Fruit fly (Drosophila melanogaster) whole organism, embryonic: ENCODE results near the gene CAH9.

Experiments used
- Ada2b ChIP-seq: fragments of 200-800 bp; sonication (Bioruptor generic); IDR thresholded peaks from 2 replicates; pipeline ENCODE4 v1.3.6; 2022; ENCODE audit warnings: missing biosample characterization, missing genetic modification characterization
- B-H1 ChIP-seq: fragments of 200-800 bp; sonication (Bioruptor generic); IDR thresholded peaks from 3 replicates; pipeline ENCODE4 v1.3.6; 2022; ENCODE audit warnings: missing biosample characterization, missing genetic modification characterization
- Bdp1 ChIP-seq: fragments of 200-800 bp; sonication (Bioruptor generic); optimal IDR thresholded peaks from 3 replicates; lab custom pipeline; 2016; ENCODE audit warnings: missing biosample characterization, missing genetic modification characterization
- C15 ChIP-seq: fragments of 200-800 bp; sonication (Bioruptor generic); IDR thresholded peaks from 3 replicates; pipeline ENCODE4 v1.3.6; 2022; ENCODE audit warnings: missing biosample characterization, missing genetic modification characterization
- CG10209 ChIP-seq: fragments of 200-800 bp; sonication (Bioruptor generic); optimal IDR thresholded peaks from 3 replicates; lab custom pipeline; 2017; ENCODE audit warnings: missing biosample characterization, mild to moderate bottlenecking, missing genetic modification characterization, missing genetic modification reagents
- CG10543 ChIP-seq: fragments of 200-800 bp; sonication (Bioruptor generic); optimal IDR thresholded peaks from 3 replicates; lab custom pipeline; 2017; ENCODE audit warnings: missing biosample characterization, mild to moderate bottlenecking, missing genetic modification characterization, moderate library complexity
- CG12769 ChIP-seq: fragments of 200-800 bp; sonication (Bioruptor generic); optimal IDR thresholded peaks from 2 replicates; lab custom pipeline; 2019; ENCODE audit warnings: missing biosample characterization, mild to moderate bottlenecking, missing genetic modification characterization, moderate library complexity
- CG13123 ChIP-seq: fragments of 200-800 bp; sonication (Bioruptor generic); optimal IDR thresholded peaks from 2 replicates; lab custom pipeline; 2016; ENCODE audit warnings: missing biosample characterization, missing genetic modification characterization
- CG15514 ChIP-seq: fragments of 200-800 bp; sonication (Bioruptor generic); optimal IDR thresholded peaks from 3 replicates; lab custom pipeline; 2017; ENCODE audit warnings: missing biosample characterization, missing genetic modification characterization, mild to moderate bottlenecking, moderate library complexity, missing genetic modification reagents
- CG16863 ChIP-seq: fragments of 200-800 bp; sonication (Bioruptor generic); optimal IDR thresholded peaks from 3 replicates; lab custom pipeline; 2016; ENCODE audit warnings: missing biosample characterization, missing genetic modification characterization
- CG1792 ChIP-seq: fragments of 200-800 bp; sonication (Bioruptor generic); optimal IDR thresholded peaks from 2 replicates; lab custom pipeline; 2016; ENCODE audit warnings: missing biosample characterization, missing genetic modification characterization
- CG3281 ChIP-seq: fragments of 200-800 bp; sonication (Bioruptor generic); optimal IDR thresholded peaks from 3 replicates; lab custom pipeline; 2017; ENCODE audit warnings: missing biosample characterization, mild to moderate bottlenecking, missing genetic modification characterization
- CG33557 ChIP-seq: fragments of 200-800 bp; sonication (Bioruptor generic); optimal IDR thresholded peaks from 2 replicates; lab custom pipeline; 2019; ENCODE audit warnings: missing biosample characterization, mild to moderate bottlenecking, missing genetic modification characterization, moderate library complexity
- CG6765 ChIP-seq: fragments of 200-800 bp; sonication (Bioruptor generic); optimal IDR thresholded peaks from 3 replicates; lab custom pipeline; 2017; ENCODE audit warnings: missing biosample characterization, mild to moderate bottlenecking, missing genetic modification characterization
- CG6813 ChIP-seq: fragments of 200-800 bp; sonication (Bioruptor generic); optimal IDR thresholded peaks from 2 replicates; lab custom pipeline; 2017; ENCODE audit warnings: missing biosample characterization, missing genetic modification characterization, mild to moderate bottlenecking, moderate library complexity, missing genetic modification reagents
- CG8290 ChIP-seq, 3 experiments: fragments of 200-800 bp; sonication (Bioruptor generic); optimal IDR thresholded peaks; 2 replicates each; lab custom pipeline; 2016 to 2019; ENCODE audit warnings: missing biosample characterization in 3 of 3, missing genetic modification characterization in 3 of 3, mild to moderate bottlenecking in 2 of 3, moderate library complexity in 1 of 3
- Dll ChIP-seq: fragments of 200-800 bp; sonication (Bioruptor generic); IDR thresholded peaks from 4 replicates; pipeline ENCODE4 v1.3.6; 2022; ENCODE audit warnings: missing biosample characterization, missing genetic modification characterization; ENCODE audit not compliant: partially characterized antibody
- Hmr ChIP-seq: fragments of 200-800 bp; sonication (Bioruptor generic); optimal IDR thresholded peaks from 3 replicates; lab custom pipeline; 2017; ENCODE audit warnings: mild to moderate bottlenecking, missing biosample characterization, missing genetic modification reagents, missing genetic modification characterization
- Hmx ChIP-seq: fragments of 200-800 bp; sonication (Bioruptor generic); optimal IDR thresholded peaks from 2 replicates; lab custom pipeline; 2016; ENCODE audit warnings: missing biosample characterization, missing genetic modification characterization
- Med ChIP-seq: fragments of 200-800 bp; sonication (Bioruptor generic); peaks from one replicate; lab custom pipeline; 2016; ENCODE audit warnings: missing biosample characterization, missing genetic modification characterization, mild to moderate bottlenecking, inconsistent platforms, moderate library complexity
- Meics ChIP-seq: fragments of 200-800 bp; sonication (Bioruptor generic); optimal IDR thresholded peaks from 2 replicates; lab custom pipeline; 2017; ENCODE audit warnings: missing biosample characterization, mild to moderate bottlenecking, missing genetic modification characterization
- Mrtf ChIP-seq: fragments of 200-800 bp; sonication (Bioruptor generic); IDR thresholded peaks from 3 replicates; pipeline ENCODE4 v1.3.6; 2022; ENCODE audit warnings: missing biosample characterization, missing genetic modification characterization
- Neu2 ChIP-seq: fragments of 200-800 bp; sonication (Bioruptor generic); optimal IDR thresholded peaks from 3 replicates; lab custom pipeline; 2016; ENCODE audit warnings: missing biosample characterization, missing genetic modification characterization, borderline replicate concordance
- Six4 ChIP-seq: fragments of 200-800 bp; sonication (Bioruptor generic); optimal IDR thresholded peaks from 2 replicates; lab custom pipeline; 2016; ENCODE audit warnings: missing biosample characterization, missing genetic modification characterization
- amos ChIP-seq: fragments of 200-800 bp; sonication (Bioruptor generic); IDR thresholded peaks from 2 replicates; pipeline ENCODE4 v1.3.6; 2022; ENCODE audit warnings: missing biosample characterization, missing genetic modification characterization; ENCODE audit not compliant: partially characterized antibody
- cato ChIP-seq: fragments of 200-800 bp; sonication (Bioruptor generic); optimal IDR thresholded peaks from 2 replicates; lab custom pipeline; 2016; ENCODE audit warnings: missing biosample characterization, missing genetic modification characterization, borderline replicate concordance
- caup ChIP-seq: fragments of 200-800 bp; sonication (Bioruptor generic); optimal IDR thresholded peaks from 3 replicates; lab custom pipeline; 2017; ENCODE audit warnings: missing biosample characterization, mild to moderate bottlenecking, missing genetic modification characterization, moderate library complexity; ENCODE audit not compliant: severe bottlenecking
- corto ChIP-seq: fragments of 200-800 bp; sonication (Bioruptor generic); optimal IDR thresholded peaks from 2 replicates; lab custom pipeline; 2016; ENCODE audit warnings: missing biosample characterization, mild to moderate bottlenecking, missing genetic modification characterization, moderate library complexity
- disco-r ChIP-seq: fragments of 200-800 bp; sonication (Bioruptor generic); optimal IDR thresholded peaks from 2 replicates; lab custom pipeline; 2016; ENCODE audit warnings: missing biosample characterization, missing genetic modification characterization
- gfzf ChIP-seq: fragments of 200-800 bp; sonication (Bioruptor generic); optimal IDR thresholded peaks from 2 replicates; lab custom pipeline; 2016; ENCODE audit warnings: missing biosample characterization, mild to moderate bottlenecking, missing genetic modification characterization, moderate library complexity
- gro ChIP-seq: fragments of 200-800 bp; sonication (Bioruptor generic); optimal IDR thresholded peaks from 2 replicates; lab custom pipeline; 2016; ENCODE audit warnings: missing biosample characterization, missing genetic modification characterization
- hb ChIP-seq: fragments of 200-800 bp; sonication (Bioruptor generic); IDR thresholded peaks from 3 replicates; pipeline ENCODE4 v1.3.6; 2022; ENCODE audit warnings: missing biosample characterization, missing genetic modification characterization; ENCODE audit not compliant: partially characterized antibody
- hkb ChIP-seq, 2 experiments: fragments of 200-800 bp in 1 of 2; fragments of >200 bp in 1 of 2; sonication (Bioruptor generic) in 1 of 2; IDR thresholded peaks in 1 of 2; optimal IDR thresholded peaks in 1 of 2; 2 replicates each; pipeline versions ENCODE4 v1.3.6 to Lab custom; 2017 to 2022; ENCODE audit warnings: missing biosample characterization in 1 of 2, missing genetic modification characterization in 1 of 2
- kay ChIP-seq: fragments of 200-800 bp; sonication (Bioruptor generic); optimal IDR thresholded peaks from 2 replicates; lab custom pipeline; 2016; ENCODE audit warnings: missing biosample characterization, missing genetic modification characterization
- knrl ChIP-seq: fragments of 200-800 bp; sonication (Bioruptor generic); IDR thresholded peaks from 3 replicates; pipeline ENCODE4 v1.3.6; 2022; ENCODE audit warnings: missing biosample characterization, missing genetic modification characterization; ENCODE audit not compliant: partially characterized antibody
- lilli ChIP-seq: fragments of 200-800 bp; sonication (Bioruptor generic); optimal IDR thresholded peaks from 3 replicates; lab custom pipeline; 2016; ENCODE audit warnings: missing biosample characterization, missing genetic modification characterization
- mirr ChIP-seq: fragments of 200-800 bp; sonication (Bioruptor generic); optimal IDR thresholded peaks from 3 replicates; lab custom pipeline; 2018; ENCODE audit warnings: missing biosample characterization, mild to moderate bottlenecking, missing genetic modification characterization
- oc ChIP-seq: fragments of 200-800 bp; sonication (Bioruptor generic); optimal IDR thresholded peaks from 2 replicates; lab custom pipeline; 2018; ENCODE audit warnings: missing biosample characterization, mild to moderate bottlenecking, missing genetic modification characterization, moderate library complexity
- psq ChIP-seq: fragments of 200-800 bp; sonication (Bioruptor generic); optimal IDR thresholded peaks from 2 replicates; lab custom pipeline; 2017; ENCODE audit warnings: missing biosample characterization, missing genetic modification characterization
- rib ChIP-seq: fragments of 200-800 bp; sonication (Bioruptor generic); IDR thresholded peaks from 2 replicates; pipeline ENCODE4 v1.3.6; 2022; ENCODE audit warnings: missing biosample characterization, missing genetic modification characterization
- scrt ChIP-seq: fragments of 200-800 bp; sonication (Bioruptor generic); optimal IDR thresholded peaks from 2 replicates; lab custom pipeline; 2018; ENCODE audit warnings: missing biosample characterization, mild to moderate bottlenecking, missing genetic modification characterization, moderate library complexity
- sima ChIP-seq: fragments of 200-800 bp; sonication (Bioruptor generic); optimal IDR thresholded peaks from 2 replicates; lab custom pipeline; 2016; ENCODE audit warnings: missing biosample characterization, missing genetic modification characterization
- slou ChIP-seq: fragments of 200-800 bp; sonication (Bioruptor generic); optimal IDR thresholded peaks from 3 replicates; lab custom pipeline; 2016; ENCODE audit warnings: missing biosample characterization, missing genetic modification characterization
- tap ChIP-seq: fragments of 200-800 bp; optimal IDR thresholded peaks from 3 replicates; lab custom pipeline; 2019; ENCODE audit warnings: missing biosample characterization, mild to moderate bottlenecking, missing genetic modification characterization, moderate library complexity
- trh ChIP-seq: fragments of 200-800 bp; sonication (Bioruptor generic); optimal IDR thresholded peaks from 2 replicates; lab custom pipeline; 2016; ENCODE audit warnings: missing biosample characterization, missing genetic modification characterization
- vnd ChIP-seq: fragments of 200-800 bp; sonication (Bioruptor generic); IDR thresholded peaks from 3 replicates; pipeline ENCODE4 v1.3.6; 2022; ENCODE audit warnings: missing biosample characterization, missing genetic modification characterization; ENCODE audit not compliant: partially characterized antibody
- vvl ChIP-seq: fragments of 200-800 bp; sonication (Bioruptor generic); IDR thresholded peaks from 2 replicates; pipeline ENCODE4 v1.3.6; 2022; ENCODE audit warnings: missing biosample characterization, missing genetic modification characterization
- wdn ChIP-seq: fragments of 200-800 bp; sonication (Bioruptor generic); IDR thresholded peaks from 2 replicates; pipeline ENCODE4 v1.3.6; 2022; ENCODE audit warnings: missing biosample characterization, missing genetic modification characterization
- z ChIP-seq: fragments of 200-800 bp; sonication (Bioruptor generic); IDR thresholded peaks from 3 replicates; pipeline ENCODE4 v1.3.6; 2022; ENCODE audit warnings: missing biosample characterization, missing genetic modification characterization

Gene CAH9

DNA sequence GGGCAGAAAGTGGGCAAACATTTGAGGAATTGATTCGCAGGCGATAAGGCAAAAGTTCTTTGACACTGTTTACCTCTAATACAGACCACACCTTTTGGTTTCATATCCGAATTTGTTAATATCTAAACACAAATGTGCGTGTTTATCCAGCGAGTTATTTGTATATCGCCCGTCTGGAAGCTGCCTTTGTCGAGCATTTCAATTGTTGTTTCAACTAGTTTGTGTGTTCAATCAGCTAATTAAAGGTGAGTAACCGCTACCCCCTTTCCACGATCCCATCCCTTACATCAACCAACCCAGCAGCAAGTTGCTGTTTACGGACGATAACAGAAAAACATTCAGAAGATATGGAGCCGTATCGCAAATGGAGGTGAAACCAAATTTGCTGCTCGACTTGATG lies 25.4 kb upstream of the CAH9 start (continued):
- TF ChIP-seq mirr (GFP tag; lab: Kevin White, UChicago) (peak; percentile 54), rib (GFP tag; lab: Robert Waterston, UW) (peak; percentile 66), CG16863 (GFP tag; lab: Kevin White, UChicago) (no peak), Hmx (GFP tag; lab: Kevin White, UChicago) (no peak), CG10543 (peak; percentile 57), CG6765 (GFP tag; lab: Kevin White, UChicago) (peak; percentile 73), CG10209 (GFP tag; lab: Kevin White, UChicago) (peak; percentile 72), gfzf (GFP tag; lab: Kevin White, UChicago) (no peak), Mrtf (0 out of 3 replicates have a peak, but pooled peaks have one; percentile 29), disco-r (GFP tag; lab: Kevin White, UChicago) (no peak), CG3281 (GFP tag; lab: Kevin White, UChicago) (peak; percentile 79), Bdp1 (no peak), CG6813 (GFP tag; lab: Kevin White, UChicago) (peak; percentile 68), vvl (peak; percentile 44; the same call in 1 of the 2 replicates), trh (GFP tag; lab: Kevin White, UChicago) (no peak), Neu2 (no peak), CG13123 (GFP tag; lab: Kevin White, UChicago) (peak; percentile 8), Meics (GFP tag; lab: Kevin White, UChicago) (peak; percentile 64), B-H1 (GFP tag; lab: Robert Waterston, UW) (no peak), kay (GFP tag; lab: Kevin White, UChicago) (no peak), CG1792 (GFP tag; lab: Kevin White, UChicago) (peak; percentile 15), scrt (GFP tag; lab: Kevin White, UChicago) (peak; percentile 52), CG12769 (tag; lab: Kevin White, UChicago) (peak; percentile 89), tap (no peak), hkb (optimal IDR thresholded peaks at IDR 0.05; lab: Kevin White, UChicago) (no peak), hkb (GFP tag; IDR thresholded peaks at IDR 0.05; lab: Robert Waterston, UW) (peak; percentile 53), Dll (GFP tag; lab: Robert Waterston, UW) (no peak), psq (GFP tag; lab: Kevin White, UChicago) (no peak), CG33557 (no peak), Ada2b (GFP tag; lab: Robert Waterston, UW) (no peak), cato (GFP tag; lab: Kevin White, UChicago) (no peak), CG8290 (GFP tag; optimal IDR thresholded peaks at IDR 0.05; lab: Kevin White, UChicago) (no peak), CG8290 (tag; optimal IDR thresholded peaks at IDR 0.05; lab: Kevin White, UChicago) (peak in 1 of 2 experiments; percentile 93), knrl (no peak), slou (GFP tag; lab: Kevin White, UChicago) (no peak), gro (GFP tag; lab: Kevin White, UChicago) (peak; percentile 73), amos (no peak), Med (GFP tag; lab: Kevin White, UChicago) (peak; percentile 95), hb (GFP tag; lab: Robert Waterston, UW) (no peak), Hmr (peak; percentile 87), sima (GFP tag; lab: Kevin White, UChicago) (no peak), CG15514 (GFP tag; lab: Kevin White, UChicago) (peak; percentile 61), wdn (GFP tag; lab: Robert Waterston, UW) (no peak), C15 (no peak; the same call in 2 of the 3 replicates), corto (GFP tag; lab: Kevin White, UChicago) (no peak), lilli (GFP tag; lab: Kevin White, UChicago) (peak; percentile 25), caup (GFP tag; lab: Kevin White, UChicago) (peak; percentile 86), vnd (GFP tag; lab: Robert Waterston, UW) (no peak), oc (tag; lab: Kevin White, UChicago) (no peak), z (GFP tag; lab: Robert Waterston, UW) (no peak), Six4 (GFP tag; lab: Kevin White, UChicago) (no peak)
